Fruit fly (Drosophila melanogaster) whole organism, embryonic: ENCODE measurements around the gene CheB38b.

Experiments used
- Abd-B ChIP-seq: fragments of 200-800 bp; sonication (Bioruptor generic); optimal IDR thresholded peaks from 2 replicates; lab custom pipeline; 2018; ENCODE audit warnings: missing biosample characterization, mild to moderate bottlenecking, missing genetic modification characterization, moderate library complexity
- C15 ChIP-seq: fragments of 200-800 bp; sonication (Bioruptor generic); IDR thresholded peaks from 3 replicates; pipeline ENCODE4 v1.3.6; 2022; ENCODE audit warnings: missing biosample characterization, missing genetic modification characterization
- CG10147 ChIP-seq: fragments of 200-800 bp; sonication (Bioruptor generic); optimal IDR thresholded peaks from 2 replicates; lab custom pipeline; 2019; ENCODE audit warnings: missing biosample characterization, mild to moderate bottlenecking, missing genetic modification characterization, moderate library complexity
- CG11456 ChIP-seq: fragments of 200-800 bp; sonication (Bioruptor generic); IDR thresholded peaks from 3 replicates; pipeline ENCODE4 v1.3.6; 2022; ENCODE audit warnings: missing biosample characterization, missing genetic modification characterization
- CG12104 ChIP-seq: fragments of 200-800 bp; sonication (Bioruptor generic); optimal IDR thresholded peaks from 3 replicates; lab custom pipeline; 2016; ENCODE audit warnings: missing biosample characterization, missing genetic modification characterization
- CG12659 ChIP-seq: fragments of 200-800 bp; sonication (Bioruptor generic); optimal IDR thresholded peaks from 3 replicates; lab custom pipeline; 2017; ENCODE audit warnings: mild to moderate bottlenecking, missing biosample characterization, missing genetic modification reagents, missing genetic modification characterization
- CG12942 ChIP-seq: fragments of 200-800 bp; sonication (Bioruptor generic); optimal IDR thresholded peaks from 3 replicates; lab custom pipeline; 2016; ENCODE audit warnings: missing biosample characterization, missing genetic modification characterization
- CG13624 ChIP-seq: fragments of 200-800 bp; sonication (Bioruptor generic); optimal IDR thresholded peaks from 2 replicates; lab custom pipeline; 2016; ENCODE audit warnings: missing biosample characterization, missing genetic modification characterization
- CG13894 ChIP-seq: fragments of 200-800 bp; sonication (Bioruptor generic); optimal IDR thresholded peaks from 3 replicates; lab custom pipeline; 2018; ENCODE audit warnings: missing biosample characterization, mild to moderate bottlenecking, missing genetic modification characterization, moderate library complexity
- CG14014 ChIP-seq: fragments of 200-800 bp; sonication (Bioruptor generic); IDR thresholded peaks from 2 replicates; pipeline ENCODE4 v1.3.6; 2022; ENCODE audit warnings: missing biosample characterization, missing genetic modification characterization
- CG17829 ChIP-seq: fragments of 200-800 bp; optimal IDR thresholded peaks from 2 replicates; lab custom pipeline; 2019; ENCODE audit warnings: missing biosample characterization, mild to moderate bottlenecking, missing genetic modification characterization, moderate library complexity
- CG2875 ChIP-seq: fragments of 200-800 bp; sonication (Bioruptor generic); optimal IDR thresholded peaks from 2 replicates; lab custom pipeline; 2017; ENCODE audit warnings: missing biosample characterization, mild to moderate bottlenecking, missing genetic modification characterization, missing genetic modification reagents
- CG3163 ChIP-seq: fragments of 200-800 bp; sonication (Bioruptor generic); optimal IDR thresholded peaks from 3 replicates; lab custom pipeline; 2016; ENCODE audit warnings: missing biosample characterization, missing genetic modification characterization
- CG33213 ChIP-seq: fragments of 200-800 bp; sonication (Bioruptor generic); optimal IDR thresholded peaks from 3 replicates; lab custom pipeline; 2016; ENCODE audit warnings: missing biosample characterization, missing genetic modification characterization
- CG3726 ChIP-seq: fragments of 200-800 bp; sonication (Bioruptor generic); IDR thresholded peaks from 3 replicates; pipeline ENCODE4, ENCODE4 v1.3.6; 2022; ENCODE audit warnings: missing biosample characterization, missing genetic modification characterization
- CG3847 ChIP-seq: fragments of 200-800 bp; sonication (Bioruptor generic); IDR thresholded peaks from 2 replicates; pipeline ENCODE4 v1.3.6; 2022; ENCODE audit warnings: missing biosample characterization, missing genetic modification characterization
- CG4328 ChIP-seq: fragments of 200-800 bp; sonication (Bioruptor generic); optimal IDR thresholded peaks from 3 replicates; lab custom pipeline; 2017; ENCODE audit warnings: missing biosample characterization, missing genetic modification reagents, missing genetic modification characterization
- CG4424 ChIP-seq: fragments of 200-800 bp; sonication (Bioruptor generic); optimal IDR thresholded peaks from 3 replicates; lab custom pipeline; 2016; ENCODE audit warnings: missing biosample characterization, missing genetic modification characterization
- CG8388 ChIP-seq: fragments of 200-800 bp; sonication (Bioruptor generic); optimal IDR thresholded peaks from 2 replicates; lab custom pipeline; 2019; ENCODE audit warnings: missing biosample characterization, mild to moderate bottlenecking, missing genetic modification characterization, moderate library complexity
- CG9437 ChIP-seq: fragments of 200-800 bp; sonication (Bioruptor generic); optimal IDR thresholded peaks from 2 replicates; lab custom pipeline; 2018; ENCODE audit warnings: missing biosample characterization, mild to moderate bottlenecking, missing genetic modification characterization
- CG9727 ChIP-seq: fragments of 200-800 bp; sonication (Bioruptor generic); optimal IDR thresholded peaks from 3 replicates; lab custom pipeline; 2017; ENCODE audit warnings: missing biosample characterization, mild to moderate bottlenecking, missing genetic modification characterization
- CHES-1-like ChIP-seq: fragments of 200-800 bp; sonication (Bioruptor generic); optimal IDR thresholded peaks from 2 replicates; lab custom pipeline; 2016; ENCODE audit warnings: missing biosample characterization, missing genetic modification characterization
- Doc3 ChIP-seq: fragments of 200-800 bp; sonication (Bioruptor generic); IDR thresholded peaks from 3 replicates; pipeline ENCODE4 v1.3.6; 2022; ENCODE audit warnings: missing biosample characterization, missing genetic modification characterization; ENCODE audit not compliant: partially characterized antibody
- Elba2 ChIP-seq: fragments of 200-800 bp; sonication (Bioruptor generic); optimal IDR thresholded peaks from 3 replicates; lab custom pipeline; 2016; ENCODE audit warnings: missing biosample characterization, missing genetic modification characterization
- Fer3 ChIP-seq: fragments of 200-800 bp; sonication (Bioruptor generic); optimal IDR thresholded peaks from 2 replicates; lab custom pipeline; 2018; ENCODE audit warnings: missing biosample characterization, mild to moderate bottlenecking, missing genetic modification characterization, moderate library complexity
- HHEX ChIP-seq: fragments of 200-800 bp; sonication (Bioruptor generic); optimal IDR thresholded peaks from 3 replicates; lab custom pipeline; 2017; ENCODE audit warnings: missing biosample characterization, mild to moderate bottlenecking, missing genetic modification characterization, missing genetic modification reagents
- HLHmδ ChIP-seq: fragments of 200-800 bp; sonication (Bioruptor generic); optimal IDR thresholded peaks from 2 replicates; lab custom pipeline; 2018; ENCODE audit warnings: missing biosample characterization, mild to moderate bottlenecking, missing genetic modification characterization, moderate library complexity
- Hr3 ChIP-seq: fragments of 200-800 bp; sonication (Bioruptor generic); optimal IDR thresholded peaks from 3 replicates; lab custom pipeline; 2016; ENCODE audit warnings: missing biosample characterization, missing genetic modification characterization
- Kr ChIP-seq: fragments of 200-800 bp; sonication (Bioruptor generic); optimal IDR thresholded peaks from 2 replicates; lab custom pipeline; 2017; ENCODE audit warnings: missing biosample characterization, mild to moderate bottlenecking, missing genetic modification characterization
- Neu2 ChIP-seq: fragments of 200-800 bp; sonication (Bioruptor generic); optimal IDR thresholded peaks from 3 replicates; lab custom pipeline; 2016; ENCODE audit warnings: missing biosample characterization, missing genetic modification characterization, borderline replicate concordance
- Taf1 ChIP-seq: fragments of 200-800 bp; sonication (Bioruptor generic); IDR thresholded peaks from 2 replicates; pipeline ENCODE4 v1.3.6; 2022; ENCODE audit warnings: missing biosample characterization, missing genetic modification characterization
- YL-1 ChIP-seq: fragments of 200-800 bp; sonication (Bioruptor generic); optimal IDR thresholded peaks from 3 replicates; lab custom pipeline; 2017; ENCODE audit warnings: missing biosample characterization, mild to moderate bottlenecking, missing genetic modification characterization
- abd-A ChIP-seq: fragments of 200-800 bp; sonication (Bioruptor generic); optimal IDR thresholded peaks from 3 replicates; lab custom pipeline; 2019; ENCODE audit warnings: missing biosample characterization, mild to moderate bottlenecking, missing genetic modification characterization, moderate library complexity
- amos ChIP-seq: fragments of 200-800 bp; sonication (Bioruptor generic); IDR thresholded peaks from 2 replicates; pipeline ENCODE4 v1.3.6; 2022; ENCODE audit warnings: missing biosample characterization, missing genetic modification characterization; ENCODE audit not compliant: partially characterized antibody
- br ChIP-seq: fragments of >200 bp; optimal IDR thresholded peaks from 2 replicates; lab custom pipeline; 2017
- cg ChIP-seq: fragments of 200-800 bp; sonication (Bioruptor generic); optimal IDR thresholded peaks from 3 replicates; lab custom pipeline; 2019; ENCODE audit warnings: missing biosample characterization, mild to moderate bottlenecking, missing genetic modification characterization, moderate library complexity
- corto ChIP-seq: fragments of 200-800 bp; sonication (Bioruptor generic); optimal IDR thresholded peaks from 2 replicates; lab custom pipeline; 2016; ENCODE audit warnings: missing biosample characterization, mild to moderate bottlenecking, missing genetic modification characterization, moderate library complexity
- danr ChIP-seq: fragments of 200-800 bp; sonication (Bioruptor generic); IDR thresholded peaks from 2 replicates; pipeline ENCODE4 v1.3.6; 2022; ENCODE audit warnings: missing biosample characterization, missing genetic modification characterization
- dmrt99B ChIP-seq: fragments of 200-800 bp; sonication (Bioruptor generic); optimal IDR thresholded peaks from 2 replicates; lab custom pipeline; 2018; ENCODE audit warnings: missing biosample characterization, mild to moderate bottlenecking, missing genetic modification characterization, moderate library complexity
- ewg ChIP-seq: fragments of 200-800 bp; sonication (Bioruptor generic); optimal IDR thresholded peaks from 3 replicates; lab custom pipeline; 2017; ENCODE audit warnings: mild to moderate bottlenecking, missing biosample characterization, missing genetic modification reagents, missing genetic modification characterization
- fd3F ChIP-seq: fragments of 200-800 bp; sonication (Bioruptor generic); optimal IDR thresholded peaks from 2 replicates; lab custom pipeline; 2018; ENCODE audit warnings: missing biosample characterization, mild to moderate bottlenecking, missing genetic modification characterization, moderate library complexity
- gce ChIP-seq: fragments of 200-800 bp; sonication (Bioruptor generic); IDR thresholded peaks from 3 replicates; pipeline ENCODE4 v1.3.6; 2022; ENCODE audit warnings: missing biosample characterization, missing genetic modification characterization
- jigr1 ChIP-seq: fragments of 200-800 bp; sonication (Bioruptor generic); IDR thresholded peaks from 3 replicates; pipeline ENCODE4 v1.3.6; 2022; ENCODE audit warnings: missing biosample characterization, missing genetic modification characterization
- jing ChIP-seq: fragments of 200-800 bp; sonication (Bioruptor generic); optimal IDR thresholded peaks from 2 replicates; lab custom pipeline; 2018; ENCODE audit warnings: missing biosample characterization, mild to moderate bottlenecking, missing genetic modification characterization
- nmo ChIP-seq: fragments of 200-800 bp; sonication (Bioruptor generic); optimal IDR thresholded peaks from 2 replicates; lab custom pipeline; 2018; ENCODE audit warnings: missing biosample characterization, mild to moderate bottlenecking, missing genetic modification characterization, moderate library complexity
- onecut ChIP-seq: fragments of 200-800 bp; sonication (Bioruptor generic); IDR thresholded peaks from 2 replicates; pipeline ENCODE4 v1.3.6; 2022; ENCODE audit warnings: missing biosample characterization, missing genetic modification characterization
- sc ChIP-seq, 3 experiments: fragments of >200 bp in 2 of 3; fragments of 200-800 bp in 1 of 3; sonication (Bioruptor generic) in 1 of 3; optimal IDR thresholded peaks; 2 replicates in 2 of 3; 3 replicates in 1 of 3; lab custom pipeline; 2017; ENCODE audit warnings: mild to moderate bottlenecking in 1 of 3, missing biosample characterization in 1 of 3, missing genetic modification characterization in 1 of 3, missing genetic modification reagents in 1 of 3
- tin ChIP-seq: fragments of 200-800 bp; sonication (Bioruptor generic); optimal IDR thresholded peaks from 3 replicates; lab custom pipeline; 2016; ENCODE audit warnings: missing biosample characterization, missing genetic modification characterization
- wek ChIP-seq: fragments of 200-800 bp; sonication (Bioruptor generic); optimal IDR thresholded peaks from 3 replicates; lab custom pipeline; 2018; ENCODE audit warnings: missing biosample characterization, mild to moderate bottlenecking, missing genetic modification characterization, moderate library complexity
- z ChIP-seq: fragments of 200-800 bp; sonication (Bioruptor generic); IDR thresholded peaks from 3 replicates; pipeline ENCODE4 v1.3.6; 2022; ENCODE audit warnings: missing biosample characterization, missing genetic modification characterization

The CheB38b gene

DNA sequence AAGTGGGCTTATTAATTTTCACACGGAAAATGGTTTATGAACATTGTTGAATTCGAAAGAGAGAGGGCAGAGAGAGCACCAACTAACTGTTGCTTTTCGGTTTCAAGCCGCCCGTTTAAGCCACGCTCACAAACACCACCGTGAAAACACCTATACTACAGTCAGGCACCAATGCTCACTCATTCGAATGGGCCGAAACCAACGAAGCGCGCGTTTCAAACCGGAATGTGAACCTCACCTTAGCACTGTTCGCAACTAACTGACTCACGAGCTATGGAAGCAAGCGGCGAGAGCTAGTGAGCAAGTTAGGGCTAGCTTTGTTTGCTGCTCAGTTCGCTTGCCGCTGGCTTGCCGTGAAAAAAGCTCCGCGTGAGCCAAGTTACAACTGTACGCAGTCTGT lies 23.2 kb downstream of the CheB38b start (continued):
- TF ChIP-seq CG2875 (no peak), Kr (GFP tag; lab: Kevin White, UChicago) (no peak), YL-1 (no peak), HHEX (no peak), CG13894 (peak; percentile 41), CG17829 (tag; lab: Kevin White, UChicago) (peak; percentile 24), CG33213 (GFP tag; lab: Kevin White, UChicago) (no peak), corto (GFP tag; lab: Kevin White, UChicago) (no peak), Doc3 (no peak), Abd-B (GFP tag; lab: Kevin White, UChicago) (no peak), z (GFP tag; lab: Robert Waterston, UW) (peak; percentile 78), CG13624 (GFP tag; lab: Kevin White, UChicago) (no peak), CG3847 (GFP tag; lab: Robert Waterston, UW) (no peak), abd-A (no peak), Hr3 (GFP tag; lab: Kevin White, UChicago) (no peak), sc (optimal IDR thresholded peaks at IDR 0.05; lab: Kevin White, UChicago) (no peak), sc (GFP tag; optimal IDR thresholded peaks at IDR 0.05; lab: Kevin White, UChicago) (no peak), CG3163 (no peak), jigr1 (GFP tag; lab: Robert Waterston, UW) (no peak), CG14014 (GFP tag; lab: Robert Waterston, UW) (peak; percentile 36; the same call in 1 of the 2 replicates), br (lab: Kevin White, UChicago) (no peak), jing (no peak), Neu2 (no peak), CG11456 (GFP tag; lab: Robert Waterston, UW) (no peak), CG8388 (GFP tag; lab: Kevin White, UChicago) (no peak), CG12104 (GFP tag; lab: Kevin White, UChicago) (no peak), wek (GFP tag; lab: Kevin White, UChicago) (peak; percentile 18), CG10147 (GFP tag; lab: Kevin White, UChicago) (no peak), CG9727 (GFP tag; lab: Kevin White, UChicago) (no peak), CG9437 (GFP tag; lab: Kevin White, UChicago) (no peak), fd3F (no peak), CG4424 (GFP tag; lab: Kevin White, UChicago) (no peak), Fer3 (peak; percentile 26), danr (no peak), HLHmδ (GFP tag; lab: Kevin White, UChicago) (peak; percentile 76), amos (GFP tag; lab: Robert Waterston, UW) (peak; percentile 44; the same call in 1 of the 2 replicates), CG4328 (no peak), gce (GFP tag; lab: Robert Waterston, UW) (no peak), dmrt99B (no peak), CG12659 (GFP tag; lab: Kevin White, UChicago) (no peak), nmo (GFP tag; lab: Kevin White, UChicago) (no peak), CG12942 (GFP tag; lab: Kevin White, UChicago) (no peak), cg (GFP tag; lab: Kevin White, UChicago) (peak; percentile 74), CG3726 (GFP tag; lab: Robert Waterston, UW) (no peak), Elba2 (GFP tag; lab: Kevin White, UChicago) (no peak), Taf1 (GFP tag; lab: Robert Waterston, UW) (no peak), C15 (GFP tag; lab: Robert Waterston, UW) (no peak), tin (GFP tag; lab: Kevin White, UChicago) (no peak), onecut (peak; percentile 32; the same call in 1 of the 2 replicates), CHES-1-like (GFP tag; lab: Kevin White, UChicago) (no peak), ewg (no peak)
